Worm (Caenorhabditis elegans) whole organism, L4 larva: ENCODE results near the gene Y116A8C.468.

ENCODE experiments used
- D1046.2 ChIP-seq: fragments of 200-800 bp; sonication (Bioruptor generic); IDR thresholded peaks from 2 replicates; pipeline ENCODE4 v1.3.6; 2022; ENCODE audit warnings: missing genetic modification characterization, missing compliant biosample characterization
- F10B5.3 ChIP-seq: sonication (generic microtip); optimal IDR thresholded peaks from 2 replicates; lab custom pipeline; 2016; ENCODE audit warnings: mild to moderate bottlenecking, missing genetic modification characterization, missing compliant biosample characterization
- F37D6.2 ChIP-seq: sonication (generic microtip); optimal IDR thresholded peaks from 2 replicates; lab custom pipeline; 2016; ENCODE audit warnings: mild to moderate bottlenecking, missing genetic modification characterization, missing compliant biosample characterization
- R02D3.7 ChIP-seq: fragments of 150-350 bp; sonication (generic microtip); optimal IDR thresholded peaks from 3 replicates; lab custom pipeline; 2014; ENCODE audit warnings: missing biosample characterization, missing genetic modification characterization
- Y105C5A.15 ChIP-seq: fragments of 200-800 bp; sonication (Bioruptor generic); IDR thresholded peaks from 2 replicates; pipeline ENCODE4 v1.3.6; 2022; ENCODE audit warnings: missing genetic modification characterization, missing compliant biosample characterization
- aha-1 ChIP-seq: fragments of 150-350 bp; peaks from one replicate; lab custom pipeline; 2014; ENCODE audit warnings: missing biosample characterization, missing genetic modification characterization
- aly-2 ChIP-seq: sonication (generic microtip); optimal IDR thresholded peaks from 2 replicates; lab custom pipeline; 2018; ENCODE audit warnings: missing biosample characterization, missing genetic modification characterization
- attf-4 ChIP-seq: sonication (generic microtip); optimal IDR thresholded peaks from 3 replicates; lab custom pipeline; 2017; ENCODE audit warnings: missing biosample characterization, missing genetic modification characterization
- ceh-28 ChIP-seq: fragments of 150-350 bp; optimal IDR thresholded peaks from 2 replicates; lab custom pipeline; 2014; ENCODE audit warnings: missing biosample characterization, missing genetic modification reagents, missing genetic modification characterization
- ceh-32 ChIP-seq: sonication (generic microtip); optimal IDR thresholded peaks from 2 replicates; lab custom pipeline; 2016; ENCODE audit warnings: mild to moderate bottlenecking, missing genetic modification characterization, missing compliant biosample characterization; ENCODE audit not compliant: poor library complexity
- ceh-44 ChIP-seq: fragments of 200-800 bp; sonication (Bioruptor generic); IDR thresholded peaks from 2 replicates; pipeline ENCODE4 v1.3.6; 2022; ENCODE audit warnings: missing genetic modification reagents, missing genetic modification characterization, missing compliant biosample characterization
- ceh-62 ChIP-seq: sonication (generic microtip); optimal IDR thresholded peaks from 2 replicates; lab custom pipeline; 2017; ENCODE audit warnings: missing biosample characterization, missing genetic modification characterization
- ces-1 ChIP-seq: fragments of 150-350 bp; sonication (generic microtip); optimal IDR thresholded peaks from 4 replicates; lab custom pipeline; 2014; ENCODE audit warnings: missing biosample characterization, missing genetic modification reagents, missing genetic modification characterization
- ctbp-1 ChIP-seq: fragments of 200-800 bp; sonication (Bioruptor generic); IDR thresholded peaks from 2 replicates; pipeline ENCODE4 v1.3.6; 2022; ENCODE audit warnings: missing genetic modification reagents, missing genetic modification characterization, missing compliant biosample characterization
- daf-12 ChIP-seq: fragments of 150-350 bp; optimal IDR thresholded peaks from 2 replicates; lab custom pipeline; 2014; ENCODE audit warnings: missing biosample characterization, missing genetic modification reagents, missing genetic modification characterization
- daf-19 ChIP-seq: fragments of 200-800 bp; sonication (Bioruptor generic); conservative IDR thresholded peaks from 2 replicates; pipeline ENCODE4 v1.3.6; 2022; ENCODE audit warnings: missing genetic modification characterization, missing compliant biosample characterization
- daf-8 ChIP-seq: fragments of 200-800 bp; sonication (Bioruptor generic); IDR thresholded peaks from 2 replicates; pipeline ENCODE4 v1.3.6; 2022; ENCODE audit warnings: missing genetic modification characterization, missing compliant biosample characterization
- dmd-9 ChIP-seq: fragments of 200-800 bp; sonication (Bioruptor generic); IDR thresholded peaks from 2 replicates; pipeline ENCODE4 v1.3.6; 2022; ENCODE audit warnings: missing genetic modification reagents, missing genetic modification characterization, missing compliant biosample characterization
- dpl-1 ChIP-seq: fragments of 150-350 bp; optimal IDR thresholded peaks from 2 replicates; lab custom pipeline; 2014; ENCODE audit warnings: missing biosample characterization, missing genetic modification reagents, missing genetic modification characterization
- duxl-1 ChIP-seq: sonication (generic microtip); optimal IDR thresholded peaks from 2 replicates; lab custom pipeline; 2016; ENCODE audit warnings: mild to moderate bottlenecking, missing genetic modification characterization, moderate library complexity, missing compliant biosample characterization; ENCODE audit not compliant: poor library complexity
- dve-1 ChIP-seq: sonication (generic microtip); optimal IDR thresholded peaks from 2 replicates; lab custom pipeline; 2017; ENCODE audit warnings: antibody characterized with exemption, mild to moderate bottlenecking, missing genetic modification characterization, missing compliant biosample characterization; ENCODE audit not compliant: insufficient read depth
- fkh-10 ChIP-seq: fragments of 150-350 bp; optimal IDR thresholded peaks from 2 replicates; lab custom pipeline; 2014; ENCODE audit warnings: missing biosample characterization, missing genetic modification reagents, missing genetic modification characterization
- fos-1 ChIP-seq: fragments of 150-350 bp; optimal IDR thresholded peaks from 2 replicates; lab custom pipeline; 2014; ENCODE audit warnings: missing biosample characterization, missing genetic modification characterization
- hlh-11 ChIP-seq: fragments of 200-800 bp; sonication (Bioruptor generic); optimal IDR thresholded peaks from 2 replicates; lab custom pipeline; 2018; ENCODE audit warnings: mild to moderate bottlenecking, missing genetic modification characterization, missing compliant biosample characterization
- hlh-30 ChIP-seq: sonication (generic microtip); optimal IDR thresholded peaks from 2 replicates; lab custom pipeline; 2017; ENCODE audit warnings: antibody characterized with exemption, mild to moderate bottlenecking, missing genetic modification characterization, missing compliant biosample characterization; ENCODE audit not compliant: insufficient read depth
- jun-1 ChIP-seq: fragments of 150-350 bp; optimal IDR thresholded peaks from 2 replicates; lab custom pipeline; 2014; ENCODE audit warnings: missing biosample characterization, missing genetic modification reagents, missing genetic modification characterization
- lin-13 ChIP-seq: fragments of 150-350 bp; optimal IDR thresholded peaks from 2 replicates; lab custom pipeline; 2014; ENCODE audit warnings: missing biosample characterization, missing genetic modification reagents, missing genetic modification characterization
- lin-15B ChIP-seq: fragments of 150-350 bp; sonication (generic microtip); optimal IDR thresholded peaks from 3 replicates; lab custom pipeline; 2014; ENCODE audit warnings: missing biosample characterization, missing genetic modification characterization
- lin-38 ChIP-seq: fragments of 200-800 bp; sonication (Bioruptor generic); IDR thresholded peaks from 2 replicates; pipeline ENCODE4 v1.3.6; 2022; ENCODE audit warnings: missing genetic modification reagents, missing genetic modification characterization, missing compliant biosample characterization
- lsy-2 ChIP-seq, 2 experiments: fragments of 150-350 bp in 1 of 2; sonication (generic microtip) in 1 of 2; optimal IDR thresholded peaks; 2 replicates each; lab custom pipeline; 2014 to 2017; ENCODE audit warnings: missing biosample characterization in 2 of 2, missing genetic modification characterization in 2 of 2
- madf-5 ChIP-seq, 2 experiments: fragments of 200-800 bp; sonication (Bioruptor generic); IDR thresholded peaks; 2 replicates each; pipeline ENCODE4 v1.3.6; 2022; ENCODE audit warnings: missing compliant biosample characterization in 2 of 2, missing genetic modification characterization in 2 of 2
- mdl-1 ChIP-seq, 2 experiments: fragments of 150-350 bp in 1 of 2; sonication (generic microtip) in 1 of 2; optimal IDR thresholded peaks; 2 replicates each; lab custom pipeline; 2014 to 2017; ENCODE audit warnings: missing biosample characterization in 2 of 2, missing genetic modification characterization in 2 of 2
- mxl-2 ChIP-seq: fragments of 200-800 bp; sonication (Bioruptor generic); conservative IDR thresholded peaks from 2 replicates; pipeline ENCODE4 v1.3.6; 2022; ENCODE audit warnings: missing genetic modification reagents, missing genetic modification characterization, missing compliant biosample characterization
- nhr-11 ChIP-seq: fragments of 150-350 bp; optimal IDR thresholded peaks from 2 replicates; lab custom pipeline; 2014; ENCODE audit warnings: missing biosample characterization, missing genetic modification characterization
- nhr-41 ChIP-seq: fragments of 200-800 bp; sonication (Bioruptor generic); IDR thresholded peaks from 2 replicates; pipeline ENCODE4 v1.3.6; 2022; ENCODE audit warnings: missing genetic modification reagents, missing genetic modification characterization, missing compliant biosample characterization
- nhr-6 ChIP-seq: fragments of 150-350 bp; optimal IDR thresholded peaks from 2 replicates; lab custom pipeline; 2014; ENCODE audit warnings: missing biosample characterization, missing genetic modification characterization
- sdz-12 ChIP-seq: fragments of 200-800 bp; sonication (Bioruptor generic); optimal IDR thresholded peaks from 2 replicates; lab custom pipeline; 2018; ENCODE audit warnings: mild to moderate bottlenecking, missing genetic modification characterization, missing compliant biosample characterization
- set-16 ChIP-seq: fragments of 200-800 bp; sonication (Bioruptor generic); IDR thresholded peaks from 2 replicates; pipeline ENCODE4 v1.3.6; 2022; ENCODE audit warnings: missing genetic modification reagents, missing genetic modification characterization, missing compliant biosample characterization
- skn-1 ChIP-seq: fragments of 150-350 bp; optimal IDR thresholded peaks from 2 replicates; lab custom pipeline; 2014; ENCODE audit warnings: missing biosample characterization, missing genetic modification characterization
- tag-97 ChIP-seq: fragments of 200-800 bp; sonication (Bioruptor generic); IDR thresholded peaks from 2 replicates; pipeline ENCODE4 v1.3.6; 2022; ENCODE audit warnings: missing genetic modification characterization, missing compliant biosample characterization
- tra-1 ChIP-seq: fragments of 200-800 bp; sonication (Bioruptor generic); IDR thresholded peaks from 2 replicates; pipeline ENCODE4 v1.3.6; 2022; ENCODE audit warnings: missing genetic modification reagents, missing genetic modification characterization, missing compliant biosample characterization
- unc-39 ChIP-seq: sonication (generic microtip); optimal IDR thresholded peaks from 2 replicates; lab custom pipeline; 2017; ENCODE audit warnings: missing biosample characterization, missing genetic modification characterization
- unc-62 ChIP-seq, 3 experiments: fragments of 150-350 bp in 1 of 3; sonication (generic microtip); optimal IDR thresholded peaks in 2 of 3; peaks in 1 of 3; 1 replicate in 1 of 3; 2 replicates in 2 of 3; lab custom pipeline; 2014 to 2017; ENCODE audit warnings: missing biosample characterization in 3 of 3, missing genetic modification characterization in 3 of 3, missing genetic modification reagents in 3 of 3, missing genotype in 1 of 3
- vab-7 ChIP-seq: fragments of 200-800 bp; sonication (Bioruptor generic); IDR thresholded peaks from 2 replicates; pipeline ENCODE4 v1.3.6; 2022; ENCODE audit warnings: missing genetic modification reagents, missing genetic modification characterization, missing compliant biosample characterization
- zfp-3 ChIP-seq: fragments of 200-800 bp; sonication (Bioruptor generic); conservative IDR thresholded peaks from 2 replicates; pipeline ENCODE4 v1.3.6; 2022; ENCODE audit warnings: missing genetic modification reagents, missing genetic modification characterization, missing compliant biosample characterization
- zip-11 ChIP-seq: fragments of 200-800 bp; sonication (Bioruptor generic); IDR thresholded peaks from 2 replicates; pipeline ENCODE4 v1.3.6; 2022; ENCODE audit warnings: missing genetic modification characterization, missing compliant biosample characterization
- zip-2 ChIP-seq: fragments of 150-350 bp; optimal IDR thresholded peaks from 2 replicates; lab custom pipeline; 2014; ENCODE audit warnings: missing biosample characterization, missing genetic modification characterization
- ztf-11 ChIP-seq: fragments of 150-350 bp; optimal IDR thresholded peaks from 2 replicates; lab custom pipeline; 2014; ENCODE audit warnings: missing biosample characterization, missing genetic modification characterization

Y116A8C.468 gene

DNA sequence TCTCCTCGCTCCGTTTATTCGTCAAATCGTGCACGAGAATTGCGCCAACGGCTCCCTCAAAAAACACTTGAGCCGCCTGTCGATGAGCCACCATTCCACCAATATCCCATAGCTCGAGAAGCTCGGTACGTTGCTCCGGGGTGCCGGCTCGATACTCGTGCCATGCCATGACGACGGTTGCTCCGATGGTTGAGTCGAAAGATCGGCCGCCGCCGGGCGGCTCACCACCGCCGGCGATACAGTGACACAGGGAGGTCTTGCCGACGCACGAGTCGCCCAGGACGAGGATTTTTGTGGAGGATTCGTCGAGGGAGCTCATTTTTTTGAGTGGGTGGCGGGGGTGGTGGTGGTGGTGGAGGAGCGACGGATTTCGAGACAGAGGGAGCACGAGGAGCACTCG is 17.9 kb downstream of the Y116A8C.468 start:
- TF ChIP-seq zip-2 (tag; lab: Kevin White, UChicago): no peak
- no peak for TF ChIP-seq dve-1
- TF ChIP-seq nhr-11 (tag; lab: Kevin White, UChicago): no peak
- no peak for TF ChIP-seq tra-1 (GFP tag; lab: Robert Waterston, UW)
- TF ChIP-seq lsy-2 (tag; optimal IDR thresholded peaks at IDR 0.05; lab: Kevin White, UChicago): no peak
- TF ChIP-seq vab-7 (GFP tag; lab: Robert Waterston, UW): no peak
- no peak for TF ChIP-seq R02D3.7
- TF ChIP-seq nhr-41 (GFP tag; lab: Robert Waterston, UW): no peak
- peak; percentile 94 for TF ChIP-seq set-16 (GFP tag; lab: Robert Waterston, UW)
- peak in 1 of 2 experiments; percentile 13 for TF ChIP-seq unc-62 (GFP tag; optimal IDR thresholded peaks at IDR 0.05 in 1 of 2; lab: Kevin White, UChicago)
- TF ChIP-seq unc-62 (tag; optimal IDR thresholded peaks at IDR 0.05; lab: Kevin White, UChicago): no peak

DNA sequence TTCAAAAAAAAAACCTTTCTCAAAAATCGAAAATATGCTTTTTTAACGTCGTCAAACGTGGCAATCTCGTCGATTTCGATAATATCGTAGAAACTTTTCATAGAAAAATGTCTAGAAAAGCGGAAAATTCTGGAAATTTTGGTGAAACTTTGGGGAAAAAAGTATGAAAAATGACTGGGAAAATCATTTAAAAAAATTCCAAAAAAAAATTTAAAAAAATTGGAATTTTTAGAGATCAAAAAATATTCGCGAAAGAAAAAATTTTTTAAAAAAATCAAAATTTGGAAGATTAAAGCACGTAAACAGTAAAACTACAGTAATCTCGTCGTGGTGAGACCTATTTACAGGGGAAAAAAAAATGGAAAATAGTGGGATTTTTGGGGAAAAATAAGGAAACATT is 20.8 kb downstream of the Y116A8C.468 start, which contains the start of gene Y116A8C.10:
Gene Y116A8C.10 (minus strand): TSS at position 101 of the 400 bp plus-strand sequence.
- TF ChIP-seq fos-1 (tag; lab: Kevin White, UChicago) (no peak), lin-15B (tag; lab: Kevin White, UChicago) (no peak), dmd-9 (no peak), ceh-32 (no peak), lin-38 (GFP tag; lab: Robert Waterston, UW) (no peak), sdz-12 (GFP tag; lab: Kevin White, UChicago) (no peak), ctbp-1 (GFP tag; lab: Robert Waterston, UW) (no peak)

- TF ChIP-seq attf-4 (tag; lab: Kevin White, UChicago) (no peak), madf-5 (GFP tag; IDR thresholded peaks at IDR 0.05; lab: Robert Waterston, UW) (no peak), duxl-1 (tag; lab: Kevin White, UChicago) (peak; percentile 78), set-16 (GFP tag; lab: Robert Waterston, UW) (no peak), F37D6.2 (peak; percentile 14), mxl-2 (GFP tag; lab: Robert Waterston, UW) (no peak), D1046.2 (GFP tag; lab: Robert Waterston, UW) (no peak), ceh-62 (no peak), fkh-10 (GFP tag; lab: Kevin White, UChicago) (no peak), ceh-28 (peak; percentile 46), dpl-1 (GFP tag; lab: Kevin White, UChicago) (peak; percentile 49), zip-11 (GFP tag; lab: Robert Waterston, UW) (no peak), hlh-11 (tag; lab: Kevin White, UChicago) (peak; percentile 32), skn-1 (tag; lab: Kevin White, UChicago) (no peak), mdl-1 (tag; optimal IDR thresholded peaks at IDR 0.05; lab: Kevin White, UChicago) (no peak), aly-2 (tag; lab: Kevin White, UChicago) (no peak), daf-12 (no peak), dve-1 (peak; percentile 72), dmd-9 (no peak), daf-8 (GFP tag; lab: Robert Waterston, UW) (no peak), unc-39 (tag; lab: Kevin White, UChicago) (no peak), F10B5.3 (peak; percentile 21), ces-1 (no peak), ceh-44 (GFP tag; lab: Robert Waterston, UW) (no peak), tag-97 (no peak), lin-38 (GFP tag; lab: Robert Waterston, UW) (peak; percentile 59), zfp-3 (no peak), Y105C5A.15 (GFP tag; lab: Robert Waterston, UW) (no peak), lsy-2 (tag; optimal IDR thresholded peaks at IDR 0.05; lab: Kevin White, UChicago) (peak in 1 of 2 experiments; percentile 61), aha-1 (tag; lab: Kevin White, UChicago) (peak; percentile 96), hlh-30 (tag; lab: Kevin White, UChicago) (peak; percentile 62), daf-19 (no peak), nhr-6 (tag; lab: Kevin White, UChicago) (peak; percentile 11), jun-1 (tag; lab: Kevin White, UChicago) (peak; percentile 30), ztf-11 (tag; lab: Kevin White, UChicago) (no peak), lin-13 (peak; percentile 31)
These were observed 28.6 kb downstream of the Y116A8C.468 start, which contains the start of the genes Y116A8C.9 and arf-6 for ce11 chrIV:16946746-16947145. Y116A8C.9 (minus strand) TSS chrIV:16946800. arf-6 (plus strand) TSS chrIV:16947120.
